Worm (Caenorhabditis elegans) whole organism, late embryonic: ENCODE measurements around the gene chil-1.
"Not testable (repeated sequence)": the region's sequence is repeated elsewhere in the genome, so short reads cannot be mapped to it uniquely, and the experiment has no call there.

ENCODE experiments used
- K02D7.2 ChIP-seq: sonication (generic microtip); optimal IDR thresholded peaks from 2 replicates; lab custom pipeline; 2017; ENCODE audit warnings: mild to moderate bottlenecking, missing genetic modification characterization, missing compliant biosample characterization
- K09A11.1 ChIP-seq: sonication (generic microtip); optimal IDR thresholded peaks from 2 replicates; lab custom pipeline; 2017; ENCODE audit warnings: antibody characterized with exemption, mild to moderate bottlenecking, missing genetic modification characterization, missing compliant biosample characterization; ENCODE audit not compliant: insufficient read depth
- Y22D7AL.16 ChIP-seq: sonication (generic microtip); optimal IDR thresholded peaks from 2 replicates; lab custom pipeline; 2016; ENCODE audit warnings: missing genetic modification characterization, missing compliant biosample characterization
- ama-1 ChIP-seq: fragments of 150-350 bp; optimal IDR thresholded peaks from 2 replicates; lab custom pipeline; 2014
- ceh-18 ChIP-seq: sonication (generic microtip); optimal IDR thresholded peaks from 2 replicates; lab custom pipeline; 2016; ENCODE audit warnings: missing genetic modification characterization, missing compliant biosample characterization
- ceh-19 ChIP-seq: fragments of 200-800 bp; sonication (Bioruptor generic); optimal IDR thresholded peaks from 2 replicates; lab custom pipeline; 2018; ENCODE audit warnings: mild to moderate bottlenecking, missing genetic modification characterization, missing compliant biosample characterization
- ceh-22 ChIP-seq: sonication (generic microtip); optimal IDR thresholded peaks from 2 replicates; lab custom pipeline; 2017; ENCODE audit warnings: missing biosample characterization, missing genetic modification characterization
- ceh-24 ChIP-seq: sonication (generic microtip); optimal IDR thresholded peaks from 2 replicates; lab custom pipeline; 2016; ENCODE audit warnings: mild to moderate bottlenecking, missing genetic modification characterization, missing compliant biosample characterization
- ceh-34 ChIP-seq: sonication (generic microtip); optimal IDR thresholded peaks from 2 replicates; lab custom pipeline; 2016; ENCODE audit warnings: mild to moderate bottlenecking, missing genetic modification characterization, missing compliant biosample characterization
- ceh-45 ChIP-seq: fragments of 200-800 bp; sonication (Bioruptor generic); IDR thresholded peaks from 2 replicates; pipeline ENCODE4 v1.3.6; 2022; ENCODE audit warnings: missing genetic modification reagents, missing genetic modification characterization, missing compliant biosample characterization
- ceh-48 ChIP-seq: sonication (generic microtip); optimal IDR thresholded peaks from 2 replicates; lab custom pipeline; 2016; ENCODE audit warnings: missing genetic modification characterization, inconsistent platforms, missing compliant biosample characterization
- ceh-6 ChIP-seq: fragments of 200-800 bp; sonication (Bioruptor generic); optimal IDR thresholded peaks from 2 replicates; lab custom pipeline; 2018; ENCODE audit warnings: mild to moderate bottlenecking, missing genetic modification characterization, missing compliant biosample characterization
- dmd-4 ChIP-seq: sonication (generic microtip); optimal IDR thresholded peaks from 2 replicates; lab custom pipeline; 2016; ENCODE audit warnings: borderline replicate concordance, missing genetic modification characterization, missing compliant biosample characterization
- dve-1 ChIP-seq: sonication (generic microtip); optimal IDR thresholded peaks from 2 replicates; lab custom pipeline; 2017; ENCODE audit warnings: antibody characterized with exemption, mild to moderate bottlenecking, missing genetic modification characterization, missing compliant biosample characterization
- elt-2 ChIP-seq: sonication (generic microtip); optimal IDR thresholded peaks from 2 replicates; lab custom pipeline; 2016; ENCODE audit warnings: missing genetic modification reagents, missing genetic modification characterization, missing compliant biosample characterization
- fkh-10 ChIP-seq: fragments of 150-350 bp; optimal IDR thresholded peaks from 2 replicates; lab custom pipeline; 2014; ENCODE audit warnings: missing biosample characterization, missing genetic modification reagents, missing genetic modification characterization
- hlh-30 ChIP-seq: sonication (generic microtip); optimal IDR thresholded peaks from 2 replicates; lab custom pipeline; 2017; ENCODE audit warnings: antibody characterized with exemption, missing genetic modification characterization, missing compliant biosample characterization; ENCODE audit not compliant: insufficient read depth
- hlh-6 ChIP-seq: sonication (generic microtip); optimal IDR thresholded peaks from 2 replicates; lab custom pipeline; 2016; ENCODE audit warnings: missing genotype, missing genetic modification characterization, missing compliant biosample characterization
- hlh-8 ChIP-seq: sonication (generic microtip); optimal IDR thresholded peaks from 2 replicates; lab custom pipeline; 2016; ENCODE audit warnings: missing genotype, missing genetic modification characterization, missing compliant biosample characterization
- lin-11 ChIP-seq: fragments of 200-800 bp; sonication (Bioruptor generic); optimal IDR thresholded peaks from 2 replicates; lab custom pipeline; 2018; ENCODE audit warnings: mild to moderate bottlenecking, missing genetic modification characterization, missing compliant biosample characterization
- madf-2 ChIP-seq: sonication (generic microtip); optimal IDR thresholded peaks from 2 replicates; lab custom pipeline; 2017; ENCODE audit warnings: missing genetic modification characterization, missing compliant biosample characterization
- nhr-11 ChIP-seq: fragments of 150-350 bp; optimal IDR thresholded peaks from 2 replicates; lab custom pipeline; 2014; ENCODE audit warnings: missing biosample characterization, missing genetic modification characterization
- nhr-232 ChIP-seq: sonication (generic microtip); optimal IDR thresholded peaks from 2 replicates; lab custom pipeline; 2016; ENCODE audit warnings: missing genetic modification characterization, missing compliant biosample characterization
- pag-3 ChIP-seq: sonication (generic microtip); optimal IDR thresholded peaks from 2 replicates; lab custom pipeline; 2016; ENCODE audit warnings: missing compliant biosample characterization, missing genetic modification characterization, borderline replicate concordance
- pha-2 ChIP-seq: sonication (generic microtip); optimal IDR thresholded peaks from 2 replicates; lab custom pipeline; 2017; ENCODE audit warnings: mild to moderate bottlenecking, missing genetic modification characterization, missing compliant biosample characterization
- pha-4 ChIP-seq: fragments of 150-350 bp; optimal IDR thresholded peaks from 2 replicates; lab custom pipeline; 2018; ENCODE audit warnings: missing biosample characterization, missing genetic modification reagents, missing genetic modification characterization
- pqm-1 ChIP-seq: sonication (generic microtip); optimal IDR thresholded peaks from 2 replicates; lab custom pipeline; 2016; ENCODE audit warnings: missing genetic modification characterization, missing compliant biosample characterization
- pros-1 ChIP-seq: fragments of 150-350 bp; optimal IDR thresholded peaks from 2 replicates; lab custom pipeline; 2014; ENCODE audit warnings: missing biosample characterization, missing genetic modification reagents, missing genetic modification characterization
- sdc-2 ChIP-seq: sonication (generic microtip); optimal IDR thresholded peaks from 2 replicates; lab custom pipeline; 2016; ENCODE audit warnings: missing genotype, missing genetic modification characterization, missing compliant biosample characterization
- sox-2 ChIP-seq: fragments of 200-800 bp; sonication (Bioruptor generic); IDR thresholded peaks from 2 replicates; pipeline ENCODE4 v1.3.6; 2022; ENCODE audit warnings: missing genetic modification reagents, missing genetic modification characterization, missing compliant biosample characterization
- syd-9 ChIP-seq: sonication (generic microtip); optimal IDR thresholded peaks from 2 replicates; lab custom pipeline; 2016; ENCODE audit warnings: mild to moderate bottlenecking, missing genetic modification characterization, moderate library complexity, missing compliant biosample characterization
- tbx-2 ChIP-seq: sonication (generic microtip); optimal IDR thresholded peaks from 2 replicates; lab custom pipeline; 2016; ENCODE audit warnings: missing genetic modification characterization, missing compliant biosample characterization
- unc-55 ChIP-seq: sonication (generic microtip); optimal IDR thresholded peaks from 2 replicates; lab custom pipeline; 2017; ENCODE audit warnings: missing biosample characterization, missing genetic modification reagents, missing genetic modification characterization
- unc-86 ChIP-seq: sonication (generic microtip); optimal IDR thresholded peaks from 2 replicates; lab custom pipeline; 2016; ENCODE audit warnings: missing genetic modification characterization, missing compliant biosample characterization
- zip-5 ChIP-seq: sonication (generic microtip); optimal IDR thresholded peaks from 2 replicates; lab custom pipeline; 2016; ENCODE audit warnings: missing genetic modification characterization, missing compliant biosample characterization

Gene chil-1

DNA sequence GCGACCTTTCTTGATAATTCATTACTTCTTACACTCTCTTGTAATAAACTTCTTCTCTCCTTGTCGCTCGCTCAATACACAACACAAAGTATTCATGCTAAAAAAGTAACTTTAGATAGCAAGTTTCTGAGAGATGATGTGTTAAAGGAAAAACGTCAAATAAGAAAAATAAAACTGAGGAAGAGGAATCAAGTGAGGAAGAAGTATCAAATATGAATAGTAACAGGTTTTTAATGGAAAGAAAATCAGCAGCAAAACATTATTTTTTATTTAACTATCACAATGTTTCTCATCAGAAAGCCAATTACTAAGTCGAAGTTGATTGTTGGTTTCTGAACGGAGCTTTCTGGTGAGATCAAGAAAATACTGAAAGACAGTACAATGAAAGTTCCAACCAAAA lies at the start of gene chil-1:
TSS of gene chil-1 (minus strand) at position 101 of the 400 bp plus-strand sequence.
- TF ChIP-seq ceh-19 (GFP tag; lab: Kevin White, UChicago); nhr-232; dve-1 (tag; lab: Kevin White, UChicago): not testable (repeated sequence)

ce11 chrII:9914999-9915398 lies 48.7 kb upstream of the chil-1 start, which contains the start of gene F26C11.3:
TSS of gene F26C11.3 (minus strand) at chrII:9915099.
- no peak for TF ChIP-seq ceh-22 (tag; lab: Kevin White, UChicago)
- TF ChIP-seq syd-9 (tag; lab: Kevin White, UChicago), result no peak
- TF ChIP-seq K09A11.1 (tag; lab: Kevin White, UChicago), result no peak
- TF ChIP-seq K02D7.2 (tag; lab: Kevin White, UChicago), result no peak
- TF ChIP-seq tbx-2, result no peak
- no peak for TF ChIP-seq hlh-30
- TF ChIP-seq dmd-4 (tag; lab: Kevin White, UChicago), result no peak
- no peak for TF ChIP-seq ceh-45 (GFP tag; lab: Robert Waterston, UW)

DNA sequence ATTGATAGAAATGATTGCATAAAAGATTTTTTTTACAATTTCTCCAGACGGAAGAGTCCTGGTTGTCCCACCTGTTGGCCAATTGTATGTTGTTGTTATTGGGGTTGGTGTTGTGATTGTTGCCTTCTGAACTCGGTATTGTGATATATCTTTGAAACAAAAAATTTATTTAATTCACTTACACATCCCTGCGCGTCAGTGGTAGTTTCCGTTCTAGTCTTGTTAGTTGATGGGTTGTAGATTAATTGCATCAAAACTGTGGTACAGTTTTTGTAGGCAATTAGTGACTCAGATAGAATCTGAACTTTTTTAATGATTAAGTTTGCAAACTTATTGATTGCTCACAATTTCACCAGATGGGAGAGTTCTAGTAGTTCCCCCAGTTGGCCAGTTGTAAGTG lies 38.2 kb upstream of the chil-1 start:
- no peak for TF ChIP-seq unc-86 (tag; lab: Kevin White, UChicago)
- no peak for TF ChIP-seq pag-3 (tag; lab: Kevin White, UChicago)
- no peak for TF ChIP-seq pha-2 (tag; lab: Kevin White, UChicago)
- no peak for TF ChIP-seq sdc-2 (tag; lab: Kevin White, UChicago)
- TF ChIP-seq pha-4 (tag; lab: Kevin White, UChicago), result no peak
- no peak for TF ChIP-seq ceh-24 (tag; lab: Kevin White, UChicago)
- TF ChIP-seq sox-2 (GFP tag; lab: Robert Waterston, UW), result no peak
- no peak for TF ChIP-seq madf-2 (tag; lab: Kevin White, UChicago)
- no peak for TF ChIP-seq ceh-48 (tag; lab: Kevin White, UChicago)
- TF ChIP-seq hlh-6 (tag; lab: Kevin White, UChicago), result no peak
- TF ChIP-seq unc-55, result no peak
- no peak for TF ChIP-seq lin-11 (tag; lab: Kevin White, UChicago)
- TF ChIP-seq ceh-45 (GFP tag; lab: Robert Waterston, UW), result no peak
- TF ChIP-seq nhr-232, result no peak
- no peak for TF ChIP-seq fkh-10 (GFP tag; lab: Kevin White, UChicago)
- no peak for TF ChIP-seq tbx-2
- TF ChIP-seq hlh-30, result no peak
- TF ChIP-seq ceh-6 (GFP tag; lab: Kevin White, UChicago), result no peak

ce11 chrII:9900276-9900675 lies 34.0 kb upstream of the chil-1 start, which contains the start of gene unc-4:
TSS of gene unc-4 (minus strand) at chrII:9900376.
- TF ChIP-seq Y22D7AL.16 (tag; lab: Kevin White, UChicago), result no peak
- TF ChIP-seq dmd-4 (tag; lab: Kevin White, UChicago), result no peak
- TF ChIP-seq ceh-34, result no peak
- TF ChIP-seq hlh-8 (tag; lab: Kevin White, UChicago), result no peak
- no peak for TF ChIP-seq pqm-1
- no peak for TF ChIP-seq ama-1 (lab: Kevin White, UChicago)
- no peak for TF ChIP-seq nhr-11 (tag; lab: Kevin White, UChicago)
- TF ChIP-seq ceh-18 (tag; lab: Kevin White, UChicago), result no peak
- no peak for TF ChIP-seq nhr-232
- no peak for TF ChIP-seq pros-1 (tag; lab: Kevin White, UChicago)
- TF ChIP-seq hlh-6 (tag; lab: Kevin White, UChicago), result no peak
- no peak for TF ChIP-seq ceh-6 (GFP tag; lab: Kevin White, UChicago)
- TF ChIP-seq zip-5 (tag; lab: Kevin White, UChicago), result no peak
- no peak for TF ChIP-seq sox-2 (GFP tag; lab: Robert Waterston, UW)
- no peak for TF ChIP-seq elt-2 (tag; lab: Kevin White, UChicago)
